Worm (Caenorhabditis elegans): Measurements from ENCODE around the gene F54D8.10.

DNA sequence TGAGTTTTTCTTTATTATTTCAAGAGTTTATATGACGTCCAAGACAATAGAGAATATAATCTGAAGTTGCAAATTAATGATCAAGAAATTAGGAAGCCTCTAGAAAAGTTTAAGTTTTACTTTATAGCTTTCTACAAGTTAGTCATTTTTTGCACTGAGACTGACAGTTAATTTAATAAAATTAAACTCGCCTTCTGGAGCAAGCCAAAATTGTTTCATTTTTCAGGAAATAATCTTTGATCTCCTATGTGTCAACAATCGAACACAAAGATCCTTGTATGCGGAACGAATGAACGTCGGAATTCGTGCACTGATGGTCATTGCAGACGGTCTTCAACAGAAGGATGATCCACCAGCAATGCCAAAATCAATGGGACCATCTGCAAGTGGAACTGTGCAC, 17.8 kb downstream of the F54D8.10 start:
- TF ChIP-seq lin-13 (GFP tag; optimal IDR thresholded peaks at IDR 0.05) (no peak), unc-130 (tag; optimal IDR thresholded peaks at IDR 0.05) (no peak), skn-1 (tag; optimal IDR thresholded peaks at IDR 0.05) (no peak), nhr-11 (tag; optimal IDR thresholded peaks at IDR 0.05) (no peak), ces-1 (GFP tag; optimal IDR thresholded peaks at IDR 0.05) (no peak), ceh-82 (tag; optimal IDR thresholded peaks at IDR 0.05) (no peak), tbx-2 (tag; optimal IDR thresholded peaks at IDR 0.05) (no peak), hlh-17 (GFP tag; optimal IDR thresholded peaks at IDR 0.05; ENCODE audit: borderline replicate concordance) (no peak), fkh-10 (GFP tag; optimal IDR thresholded peaks at IDR 0.05) (no peak)
